Fruit fly (Drosophila melanogaster) whole organism, pupa: ENCODE measurements around the gene CG31922.

Experiments used
- CG15710 ChIP-seq: fragments of 200-800 bp; sonication (Bioruptor generic); optimal IDR thresholded peaks from 2 replicates; lab custom pipeline; 2018; ENCODE audit warnings: missing biosample characterization, mild to moderate bottlenecking, missing genetic modification characterization, moderate library complexity
- CG34367 ChIP-seq: fragments of 200-800 bp; sonication (Bioruptor generic); optimal IDR thresholded peaks from 2 replicates; lab custom pipeline; 2018; ENCODE audit warnings: missing biosample characterization, mild to moderate bottlenecking, missing genetic modification characterization
- rn ChIP-seq: fragments of 200-800 bp; sonication (Bioruptor generic); IDR thresholded peaks from 2 replicates; pipeline ENCODE4 v1.3.6; 2022; ENCODE audit warnings: missing biosample characterization, missing genetic modification characterization

DNA sequence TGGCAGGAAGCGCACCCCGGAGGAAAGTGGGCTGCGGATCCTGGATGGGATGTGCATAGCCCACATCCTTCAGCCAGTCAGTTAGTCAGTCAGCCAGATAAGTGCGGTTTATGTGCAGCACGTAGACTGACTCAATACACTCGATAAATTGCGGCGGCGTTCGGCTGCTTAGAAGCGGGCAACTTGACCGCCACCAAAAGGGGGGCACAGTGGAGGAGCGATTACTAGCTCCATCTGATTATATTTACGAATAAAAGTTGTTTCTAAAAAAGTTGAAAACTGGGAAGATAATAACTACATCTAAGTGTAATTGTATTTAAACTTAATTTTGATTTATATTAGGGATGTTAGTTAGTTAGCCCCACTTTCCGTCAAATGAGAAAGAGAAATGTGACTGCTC, 32.5 kb downstream of the CG31922 start:
- TF ChIP-seq rn (GFP tag; lab: Robert Waterston, UW), result no peak
- no peak for TF ChIP-seq CG34367 (tag; lab: Kevin White, UChicago)
- no peak for TF ChIP-seq CG15710 (tag; lab: Kevin White, UChicago)
